Fruit fly (Drosophila melanogaster): ENCODE data around the gene Peritrophin-15b.

Gene Peritrophin-15b

DNA sequence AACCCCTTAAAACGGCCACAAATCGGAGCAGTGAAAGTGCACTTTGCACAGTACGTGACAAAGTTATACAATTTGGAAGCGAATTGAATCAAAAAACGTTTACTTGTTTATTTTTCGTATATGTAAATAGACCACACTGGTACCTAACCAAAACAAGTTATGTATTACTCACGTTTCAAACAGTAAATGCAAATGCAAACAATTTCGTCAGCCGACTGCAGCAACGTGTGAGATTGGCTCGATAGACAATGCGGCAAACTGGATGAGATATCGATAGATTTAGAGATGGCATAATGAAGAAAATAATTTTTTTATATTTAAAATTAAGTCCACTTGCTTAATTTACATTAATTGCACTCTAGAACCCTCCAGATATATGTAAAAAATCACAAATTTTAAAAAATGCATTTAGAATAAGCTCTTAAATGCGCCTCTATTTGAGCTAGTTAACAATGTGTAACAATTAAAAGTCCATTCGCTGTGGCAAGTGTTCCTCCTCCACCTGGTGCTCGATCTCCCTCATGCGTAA, 13.2 kb downstream of the Peritrophin-15b start, which contains the start of gene AlaRS (continued):
- TF ChIP-seq zen (tag; optimal IDR thresholded peaks at IDR 0.05) (peak; percentile 25), her (GFP tag; optimal IDR thresholded peaks at IDR 0.05) (no peak), PHDP (tag; optimal IDR thresholded peaks at IDR 0.05) (peak; percentile 47), HLH54F (GFP tag; optimal IDR thresholded peaks at IDR 0.05) (no peak), CG3726 (GFP tag; IDR thresholded peaks at IDR 0.05) (no peak), NFAT (GFP tag; IDR thresholded peaks at IDR 0.05) (no peak), sr (GFP tag; IDR thresholded peaks at IDR 0.05) (no peak), CHES-1-like (GFP tag; optimal IDR thresholded peaks at IDR 0.05) (no peak), MBD-R2 (GFP tag; IDR thresholded peaks at IDR 0.05) (peak; percentile 72), Six4 (GFP tag; optimal IDR thresholded peaks at IDR 0.05) (peak; percentile 18), Dll (GFP tag; IDR thresholded peaks at IDR 0.05; ENCODE audit: partially characterized antibody) (peak; percentile 79), sc (optimal IDR thresholded peaks at IDR 0.05) (no peak), sc (GFP tag; optimal IDR thresholded peaks at IDR 0.05) (no peak), sima (GFP tag; optimal IDR thresholded peaks at IDR 0.05) (no peak), CG7556 (GFP tag; optimal IDR thresholded peaks at IDR 0.05) (peak; percentile 56), schlank (tag; optimal IDR thresholded peaks at IDR 0.05) (no peak), CG6683 (GFP tag; optimal IDR thresholded peaks at IDR 0.05) (peak; percentile 17), CG13775 (GFP tag; optimal IDR thresholded peaks at IDR 0.05) (peak; percentile 44), CG14441 (GFP tag; IDR thresholded peaks at IDR 0.05) (no peak), CG12155 (GFP tag; optimal IDR thresholded peaks at IDR 0.05) (peak; percentile 57), Nf-YB (GFP tag; optimal IDR thresholded peaks at IDR 0.05) (peak; percentile 1), CG10654 (GFP tag; optimal IDR thresholded peaks at IDR 0.05) (peak; percentile 6), tna (GFP tag; IDR thresholded peaks at IDR 0.05; ENCODE audit: partially characterized antibody) (no peak), Lpt (GFP tag; optimal IDR thresholded peaks at IDR 0.05) (no peak), CG7372 (GFP tag; IDR thresholded peaks at IDR 0.05) (no peak), CG4424 (GFP tag; optimal IDR thresholded peaks at IDR 0.05) (peak; percentile 22), ab (GFP tag; optimal IDR thresholded peaks at IDR 0.05) (no peak), yki (optimal IDR thresholded peaks at IDR 0.05) (no peak), tx (GFP tag; optimal IDR thresholded peaks at IDR 0.05) (no peak), wor (GFP tag; IDR thresholded peaks at IDR 0.05) (no peak), sd (tag; optimal IDR thresholded peaks at IDR 0.05) (no peak), Xrp1 (GFP tag; IDR thresholded peaks at IDR 0.05) (peak; percentile 60; the same call in 1 of the 2 replicates), ewg (GFP tag; optimal IDR thresholded peaks at IDR 0.05) (no peak), CG43689 (GFP tag; IDR thresholded peaks at IDR 0.05) (no peak), tio (GFP tag; optimal IDR thresholded peaks at IDR 0.05) (no peak), Xbp1 (GFP tag; optimal IDR thresholded peaks at IDR 0.05) (peak; percentile 18), dmrt99B (tag; optimal IDR thresholded peaks at IDR 0.05) (peak; percentile 27), CG17829 (tag; optimal IDR thresholded peaks at IDR 0.05) (peak; percentile 67), Ptx1 (GFP tag; IDR thresholded peaks at IDR 0.05) (0 out of 2 replicates have a peak, but pooled peaks have one; percentile 7), tap (tag; optimal IDR thresholded peaks at IDR 0.05) (peak; percentile 4), emc (GFP tag; optimal IDR thresholded peaks at IDR 0.05) (no peak), prd (optimal IDR thresholded peaks at IDR 0.05) (no peak), prd (GFP tag; IDR thresholded peaks at IDR 0.05) (0 out of 3 replicates have a peak, but pooled peaks have one; percentile 7), unpg (GFP tag; optimal IDR thresholded peaks at IDR 0.05) (peak; percentile 41), CG12391 (tag; optimal IDR thresholded peaks at IDR 0.05) (peak; percentile 67), CG8478 (optimal IDR thresholded peaks at IDR 0.05) (no peak), Lhr (GFP tag; optimal IDR thresholded peaks at IDR 0.05) (no peak), tin (GFP tag; optimal IDR thresholded peaks at IDR 0.05) (peak; percentile 19), CG6689 (GFP tag; IDR thresholded peaks at IDR 0.05) (peak; percentile 24; the same call in 1 of the 2 replicates), pzg (GFP tag; optimal IDR thresholded peaks at IDR 0.05) (peak; percentile 36), pum (GFP tag; optimal IDR thresholded peaks at IDR 0.05) (peak; percentile 26), CG4328 (GFP tag; optimal IDR thresholded peaks at IDR 0.05) (peak; percentile 27), toy (GFP tag; IDR thresholded peaks at IDR 0.05) (no peak)
